ENCODE assay signal across 1 fruit fly cellular context in the genomic region with DNA sequence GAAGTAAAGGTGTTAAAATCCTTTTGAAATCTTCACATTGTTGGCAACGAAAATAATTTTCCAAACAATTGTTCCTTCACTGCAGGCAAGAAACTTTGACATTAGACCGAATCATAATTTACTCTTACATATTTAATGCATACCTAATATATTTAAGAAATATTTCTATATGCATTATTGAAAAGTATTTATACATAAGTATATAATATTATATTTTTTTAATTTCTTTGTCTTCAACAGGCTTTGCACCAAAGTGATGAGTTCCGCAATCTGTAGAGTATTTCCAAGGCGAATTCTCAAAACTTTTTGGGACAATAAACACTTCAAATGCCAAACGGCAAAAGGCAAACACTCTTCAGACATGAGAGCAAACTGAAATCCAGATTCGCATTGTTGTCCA.
TF ChIP-seq lines count a peak whose summit lies in the region.

No protein-coding gene starts in this region.

TF ChIP-seq in whole organism, embryonic, 481 proteins besides CTCF, POLR2A, EP300 and RAD21 (continued from another document and continues in another):
- no peak for TF ChIP-seq pum (GFP tag; optimal IDR thresholded peaks at IDR 0.05; lab: Kevin White, UChicago)
- TF ChIP-seq CG17328 (GFP tag; IDR thresholded peaks at IDR 0.05; lab: Robert Waterston, UW) = no peak
- TF ChIP-seq maf-S (GFP tag; optimal IDR thresholded peaks at IDR 0.05; lab: Kevin White, UChicago) = no peak
- TF ChIP-seq emc (GFP tag; optimal IDR thresholded peaks at IDR 0.05; lab: Kevin White, UChicago) = no peak
- no peak for TF ChIP-seq lilli (GFP tag; optimal IDR thresholded peaks at IDR 0.05; lab: Kevin White, UChicago)
- peak; percentile 7 for TF ChIP-seq CG9817 (tag; optimal IDR thresholded peaks at IDR 0.05; lab: Kevin White, UChicago)
- no peak for TF ChIP-seq usp (GFP tag; optimal IDR thresholded peaks at IDR 0.05; lab: Kevin White, UChicago)
- TF ChIP-seq oc (tag; optimal IDR thresholded peaks at IDR 0.05; lab: Kevin White, UChicago) = no peak
- TF ChIP-seq CG6254 (GFP tag; optimal IDR thresholded peaks at IDR 0.05; lab: Kevin White, UChicago) = no peak
- peak; percentile 60 for TF ChIP-seq H2.0 (GFP tag; IDR thresholded peaks at IDR 0.05; lab: Robert Waterston, UW)
- no peak for TF ChIP-seq CHES-1-like (GFP tag; optimal IDR thresholded peaks at IDR 0.05; lab: Kevin White, UChicago)
- no peak for TF ChIP-seq MTF-1 (GFP tag; optimal IDR thresholded peaks at IDR 0.05; lab: Kevin White, UChicago; ENCODE audit: borderline replicate concordance)
- no peak for TF ChIP-seq slou (GFP tag; optimal IDR thresholded peaks at IDR 0.05; lab: Kevin White, UChicago)
- no peak for TF ChIP-seq Vsx1 (GFP tag; optimal IDR thresholded peaks at IDR 0.05; lab: Kevin White, UChicago)
- TF ChIP-seq HHEX (GFP tag; optimal IDR thresholded peaks at IDR 0.05; lab: Kevin White, UChicago) = no peak
- TF ChIP-seq mam (GFP tag; optimal IDR thresholded peaks at IDR 0.05; lab: Kevin White, UChicago) = no peak
- TF ChIP-seq shn (GFP tag; optimal IDR thresholded peaks at IDR 0.05; lab: Kevin White, UChicago) = no peak
- TF ChIP-seq her (GFP tag; optimal IDR thresholded peaks at IDR 0.05; lab: Kevin White, UChicago) = no peak
- no peak for TF ChIP-seq gsb (GFP tag; IDR thresholded peaks at IDR 0.05; lab: Robert Waterston, UW)
- no peak for TF ChIP-seq chn (GFP tag; optimal IDR thresholded peaks at IDR 0.05; lab: Kevin White, UChicago)
- TF ChIP-seq vvl (GFP tag; IDR thresholded peaks at IDR 0.05; lab: Robert Waterston, UW) = peak; percentile 60
- peak; percentile 93 for TF ChIP-seq D19A (tag; optimal IDR thresholded peaks at IDR 0.05; lab: Kevin White, UChicago)
- TF ChIP-seq Gug (GFP tag; IDR thresholded peaks at IDR 0.05; lab: Robert Waterston, UW) = no peak
- no peak for TF ChIP-seq pfk (GFP tag; optimal IDR thresholded peaks at IDR 0.05; lab: Kevin White, UChicago)
- TF ChIP-seq CG11723 (GFP tag; optimal IDR thresholded peaks at IDR 0.05; lab: Kevin White, UChicago) = no peak
- TF ChIP-seq nerfin-2 (GFP tag; IDR thresholded peaks at IDR 0.05; lab: Robert Waterston, UW; ENCODE audit: partially characterized antibody) = no peak
- no peak for TF ChIP-seq CG2120 (GFP tag; optimal IDR thresholded peaks at IDR 0.05; lab: Kevin White, UChicago)
- TF ChIP-seq jumu (GFP tag; optimal IDR thresholded peaks at IDR 0.05; lab: Kevin White, UChicago) = no peak
- TF ChIP-seq otp (GFP tag; IDR thresholded peaks at IDR 0.05; lab: Robert Waterston, UW) = no peak
- peak; percentile 48; the same call in 1 of the 2 replicates for TF ChIP-seq sob (GFP tag; IDR thresholded peaks at IDR 0.05; lab: Robert Waterston, UW)
- TF ChIP-seq ftz-f1 (GFP tag; optimal IDR thresholded peaks at IDR 0.05; lab: Kevin White, UChicago) = no peak
- TF ChIP-seq CG9215 (GFP tag; IDR thresholded peaks at IDR 0.05; lab: Robert Waterston, UW) = no peak
- TF ChIP-seq CG14860 (GFP tag; IDR thresholded peaks at IDR 0.05; lab: Robert Waterston, UW; ENCODE audit: partially characterized antibody) = no peak
- no peak for TF ChIP-seq lov (optimal IDR thresholded peaks at IDR 0.05; lab: Kevin White, UChicago)
- no peak for TF ChIP-seq lov (GFP tag; IDR thresholded peaks at IDR 0.05; lab: Robert Waterston, UW)
- TF ChIP-seq HmgD (GFP tag; optimal IDR thresholded peaks at IDR 0.05; lab: Kevin White, UChicago) = no peak
- no peak for TF ChIP-seq Ets65A (GFP tag; lab: Kevin White, UChicago)
- TF ChIP-seq Camta (GFP tag; optimal IDR thresholded peaks at IDR 0.05; lab: Kevin White, UChicago) = no peak
- TF ChIP-seq aop (GFP tag; IDR thresholded peaks at IDR 0.05; lab: Robert Waterston, UW) = no peak
- TF ChIP-seq CG12299 (tag; optimal IDR thresholded peaks at IDR 0.05; lab: Kevin White, UChicago) = no peak
- TF ChIP-seq Dip2 (GFP tag; IDR thresholded peaks at IDR 0.05; lab: Robert Waterston, UW) = no peak
- no peak for TF ChIP-seq CG8089 (GFP tag; optimal IDR thresholded peaks at IDR 0.05; lab: Kevin White, UChicago)
- TF ChIP-seq CG2199 (GFP tag; IDR thresholded peaks at IDR 0.05; lab: Robert Waterston, UW) = no peak
- TF ChIP-seq p53 (GFP tag; optimal IDR thresholded peaks at IDR 0.05; lab: Kevin White, UChicago) = no peak
- no peak for TF ChIP-seq Jarid2 (GFP tag; optimal IDR thresholded peaks at IDR 0.05; lab: Kevin White, UChicago)
- peak; percentile 71 for TF ChIP-seq dmrt99B (tag; optimal IDR thresholded peaks at IDR 0.05; lab: Kevin White, UChicago)
- TF ChIP-seq gem (tag; optimal IDR thresholded peaks at IDR 0.05; lab: Kevin White, UChicago) = peak; percentile 69
- no peak for TF ChIP-seq chif (GFP tag; optimal IDR thresholded peaks at IDR 0.05; lab: Kevin White, UChicago)
- TF ChIP-seq CG1233 (GFP tag; optimal IDR thresholded peaks at IDR 0.05; lab: Kevin White, UChicago) = peak; percentile 16
- no peak for TF ChIP-seq psq (GFP tag; optimal IDR thresholded peaks at IDR 0.05; lab: Kevin White, UChicago)
- TF ChIP-seq HLH4C (GFP tag; IDR thresholded peaks at IDR 0.05; lab: Robert Waterston, UW; ENCODE audit: partially characterized antibody) = no peak
- TF ChIP-seq pzg (GFP tag; optimal IDR thresholded peaks at IDR 0.05; lab: Kevin White, UChicago) = no peak
- no peak for TF ChIP-seq CG9932 (GFP tag; IDR thresholded peaks at IDR 0.05; lab: Robert Waterston, UW)
- TF ChIP-seq CG34376 (GFP tag; optimal IDR thresholded peaks at IDR 0.05; lab: Kevin White, UChicago) = no peak
- peak; percentile 61; the same call in 2 of the 3 replicates for TF ChIP-seq tgo (GFP tag; IDR thresholded peaks at IDR 0.05; lab: Robert Waterston, UW)
- no peak for TF ChIP-seq fu2 (GFP tag; optimal IDR thresholded peaks at IDR 0.05; lab: Kevin White, UChicago)
- no peak for TF ChIP-seq Scr (GFP tag; IDR thresholded peaks at IDR 0.05; lab: Robert Waterston, UW; ENCODE audit: partially characterized antibody)
- TF ChIP-seq CG10321 (GFP tag; IDR thresholded peaks at IDR 0.05; lab: Robert Waterston, UW) = no peak
- peak; percentile 30 for TF ChIP-seq CG14710 (tag; optimal IDR thresholded peaks at IDR 0.05; lab: Kevin White, UChicago)
- TF ChIP-seq dysf (GFP tag; IDR thresholded peaks at IDR 0.05; lab: Robert Waterston, UW) = 0 out of 3 replicates have a peak, but pooled peaks have one; percentile 33
- TF ChIP-seq tx (GFP tag; optimal IDR thresholded peaks at IDR 0.05; lab: Kevin White, UChicago) = no peak
- TF ChIP-seq gce (GFP tag; IDR thresholded peaks at IDR 0.05; lab: Robert Waterston, UW) = no peak
- no peak for TF ChIP-seq Usf (GFP tag; optimal IDR thresholded peaks at IDR 0.05; lab: Kevin White, UChicago)
- TF ChIP-seq CG11456 (GFP tag; IDR thresholded peaks at IDR 0.05; lab: Robert Waterston, UW) = no peak
- TF ChIP-seq CG11093 (GFP tag; IDR thresholded peaks at IDR 0.05; lab: Robert Waterston, UW) = no peak
- peak; percentile 57 for TF ChIP-seq CG18262 (tag; optimal IDR thresholded peaks at IDR 0.05; lab: Kevin White, UChicago)
- peak; percentile 37 for TF ChIP-seq CG17385 (GFP tag; optimal IDR thresholded peaks at IDR 0.05; lab: Kevin White, UChicago)
- TF ChIP-seq Side (GFP tag; optimal IDR thresholded peaks at IDR 0.05; lab: Kevin White, UChicago) = no peak
- TF ChIP-seq CG43689 (GFP tag; IDR thresholded peaks at IDR 0.05; lab: Robert Waterston, UW) = peak; percentile 35; the same call in 1 of the 2 replicates
- TF ChIP-seq klu (GFP tag; IDR thresholded peaks at IDR 0.05; lab: Robert Waterston, UW) = no peak
- TF ChIP-seq CG31388 (GFP tag; optimal IDR thresholded peaks at IDR 0.05; lab: Kevin White, UChicago) = no peak
- TF ChIP-seq CG1832 (GFP tag; optimal IDR thresholded peaks at IDR 0.05; lab: Kevin White, UChicago) = no peak
- TF ChIP-seq kni (GFP tag; optimal IDR thresholded peaks at IDR 0.05; lab: Kevin White, UChicago) = no peak
- no peak for TF ChIP-seq cas (GFP tag; IDR thresholded peaks at IDR 0.05; lab: Robert Waterston, UW)
- no peak for TF ChIP-seq CG1792 (GFP tag; optimal IDR thresholded peaks at IDR 0.05; lab: Kevin White, UChicago)
- TF ChIP-seq Mad (GFP tag; optimal IDR thresholded peaks at IDR 0.05; lab: Kevin White, UChicago) = no peak
- TF ChIP-seq Abd-B (GFP tag; optimal IDR thresholded peaks at IDR 0.05; lab: Kevin White, UChicago) = no peak
- TF ChIP-seq CG31441 (GFP tag; IDR thresholded peaks at IDR 0.05; lab: Robert Waterston, UW) = peak; percentile 57
- no peak for TF ChIP-seq CG17568 (GFP tag; optimal IDR thresholded peaks at IDR 0.05; lab: Kevin White, UChicago)
- no peak for TF ChIP-seq dan (GFP tag; IDR thresholded peaks at IDR 0.05; lab: Robert Waterston, UW)
- no peak for TF ChIP-seq CG7745 (tag; optimal IDR thresholded peaks at IDR 0.05; lab: Kevin White, UChicago)
- no peak for TF ChIP-seq HmgZ (tag; optimal IDR thresholded peaks at IDR 0.05; lab: Kevin White, UChicago)
- peak; percentile 33; the same call in 1 of the 2 replicates for TF ChIP-seq CG6689 (GFP tag; IDR thresholded peaks at IDR 0.05; lab: Robert Waterston, UW)
- peak; percentile 51 for TF ChIP-seq Fer3 (tag; optimal IDR thresholded peaks at IDR 0.05; lab: Kevin White, UChicago)
- TF ChIP-seq CG7372 (GFP tag; IDR thresholded peaks at IDR 0.05; lab: Robert Waterston, UW) = no peak
- TF ChIP-seq ato (GFP tag; IDR thresholded peaks at IDR 0.05; lab: Robert Waterston, UW; ENCODE audit: partially characterized antibody) = no peak
- TF ChIP-seq Poxn (GFP tag; IDR thresholded peaks at IDR 0.05; lab: Robert Waterston, UW) = no peak
- TF ChIP-seq wor (GFP tag; IDR thresholded peaks at IDR 0.05; lab: Robert Waterston, UW) = 0 out of 2 replicates have a peak, but pooled peaks have one; percentile 18
- no peak for TF ChIP-seq jigr1 (GFP tag; IDR thresholded peaks at IDR 0.05; lab: Robert Waterston, UW)
- TF ChIP-seq CG12659 (GFP tag; optimal IDR thresholded peaks at IDR 0.05; lab: Kevin White, UChicago) = no peak
- no peak for TF ChIP-seq CG6854 (GFP tag; optimal IDR thresholded peaks at IDR 0.05; lab: Kevin White, UChicago)
- no peak for TF ChIP-seq CG14667 (GFP tag; IDR thresholded peaks at IDR 0.05; lab: Robert Waterston, UW)
- no peak for TF ChIP-seq Trl (optimal IDR thresholded peaks at IDR 0.05; lab: Kevin White, UChicago)
- no peak for TF ChIP-seq Trl (GFP tag; optimal IDR thresholded peaks at IDR 0.05; lab: Kevin White, UChicago)
- TF ChIP-seq ab (GFP tag; optimal IDR thresholded peaks at IDR 0.05; lab: Kevin White, UChicago) = no peak
- no peak for TF ChIP-seq Dfd (GFP tag; optimal IDR thresholded peaks at IDR 0.05; lab: Kevin White, UChicago)
- no peak for TF ChIP-seq CrebB (tag; optimal IDR thresholded peaks at IDR 0.05; lab: Kevin White, UChicago)
- TF ChIP-seq CG9437 (GFP tag; optimal IDR thresholded peaks at IDR 0.05; lab: Kevin White, UChicago) = peak; percentile 7
- TF ChIP-seq CG16863 (GFP tag; optimal IDR thresholded peaks at IDR 0.05; lab: Kevin White, UChicago) = no peak
- TF ChIP-seq phol (tag; optimal IDR thresholded peaks at IDR 0.05; lab: Kevin White, UChicago) = peak; percentile 46
- no peak for TF ChIP-seq sd (tag; optimal IDR thresholded peaks at IDR 0.05; lab: Kevin White, UChicago)
- no peak for TF ChIP-seq croc (GFP tag; conservative IDR thresholded peaks at IDR 0.05; lab: Robert Waterston, UW)
- no peak for TF ChIP-seq br (optimal IDR thresholded peaks at IDR 0.05; lab: Kevin White, UChicago)
- no peak for TF ChIP-seq Chrac-16 (GFP tag; optimal IDR thresholded peaks at IDR 0.05; lab: Kevin White, UChicago)
- peak; percentile 49 for TF ChIP-seq CG10979 (tag; optimal IDR thresholded peaks at IDR 0.05; lab: Kevin White, UChicago)
- TF ChIP-seq CG12236 (GFP tag; optimal IDR thresholded peaks at IDR 0.05; lab: Kevin White, UChicago) = no peak
- TF ChIP-seq CG12391 (tag; optimal IDR thresholded peaks at IDR 0.05; lab: Kevin White, UChicago) = peak; percentile 63
- TF ChIP-seq fru (optimal IDR thresholded peaks at IDR 0.05; lab: Kevin White, UChicago) = no peak
- peak; percentile 34 for TF ChIP-seq Xbp1 (GFP tag; optimal IDR thresholded peaks at IDR 0.05; lab: Kevin White, UChicago)
- TF ChIP-seq CG7987 (GFP tag; optimal IDR thresholded peaks at IDR 0.05; lab: Kevin White, UChicago) = no peak
- peak; percentile 54 for TF ChIP-seq stc (GFP tag; IDR thresholded peaks at IDR 0.05; lab: Robert Waterston, UW)
- no peak for TF ChIP-seq tio (GFP tag; optimal IDR thresholded peaks at IDR 0.05; lab: Kevin White, UChicago)
- peak; percentile 42 for TF ChIP-seq unpg (GFP tag; optimal IDR thresholded peaks at IDR 0.05; lab: Kevin White, UChicago)
- no peak for TF ChIP-seq exex (tag; optimal IDR thresholded peaks at IDR 0.05; lab: Kevin White, UChicago)
- TF ChIP-seq eve (GFP tag; optimal IDR thresholded peaks at IDR 0.05; lab: Kevin White, UChicago) = no peak
- TF ChIP-seq CG2129 (GFP tag; IDR thresholded peaks at IDR 0.05; lab: Robert Waterston, UW; ENCODE audit: partially characterized antibody) = no peak
- 0 out of 2 replicates have a peak, but pooled peaks have one; percentile 16 for TF ChIP-seq danr (GFP tag; IDR thresholded peaks at IDR 0.05; lab: Robert Waterston, UW)
- no peak for TF ChIP-seq Mrtf (GFP tag; IDR thresholded peaks at IDR 0.05; lab: Robert Waterston, UW)
- TF ChIP-seq lola (GFP tag; optimal IDR thresholded peaks at IDR 0.05; lab: Kevin White, UChicago) = peak in 1 of 3 experiments; percentile 2
- TF ChIP-seq Lpt (GFP tag; optimal IDR thresholded peaks at IDR 0.05; lab: Kevin White, UChicago) = no peak
- TF ChIP-seq ro (GFP tag; IDR thresholded peaks at IDR 0.05; lab: Robert Waterston, UW) = no peak
- peak; percentile 29 for TF ChIP-seq CG7556 (GFP tag; optimal IDR thresholded peaks at IDR 0.05; lab: Kevin White, UChicago)
- TF ChIP-seq crp (GFP tag; optimal IDR thresholded peaks at IDR 0.05; lab: Kevin White, UChicago) = no peak
- TF ChIP-seq Ravus (GFP tag; IDR thresholded peaks at IDR 0.05; lab: Robert Waterston, UW) = no peak
- TF ChIP-seq knrl (GFP tag; IDR thresholded peaks at IDR 0.05; lab: Robert Waterston, UW; ENCODE audit: partially characterized antibody) = no peak
- peak; percentile 17 for TF ChIP-seq Hr3 (GFP tag; optimal IDR thresholded peaks at IDR 0.05; lab: Kevin White, UChicago)
- TF ChIP-seq Antp (GFP tag; optimal IDR thresholded peaks at IDR 0.05; lab: Kevin White, UChicago) = no peak
- peak; percentile 48 for TF ChIP-seq CG8388 (GFP tag; optimal IDR thresholded peaks at IDR 0.05; lab: Kevin White, UChicago)
- TF ChIP-seq pho (GFP tag; optimal IDR thresholded peaks at IDR 0.05; lab: Kevin White, UChicago) = no peak
- no peak for TF ChIP-seq Stat92E (GFP tag; optimal IDR thresholded peaks at IDR 0.05; lab: Kevin White, UChicago)
- TF ChIP-seq CG1529 (GFP tag; optimal IDR thresholded peaks at IDR 0.05; lab: Kevin White, UChicago) = no peak
- no peak for TF ChIP-seq sqz (GFP tag; optimal IDR thresholded peaks at IDR 0.05; lab: Kevin White, UChicago)
- TF ChIP-seq Atf6 (GFP tag; IDR thresholded peaks at IDR 0.05; lab: Robert Waterston, UW) = peak; percentile 43; the same call in 1 of the 2 replicates
